Worm (Caenorhabditis elegans) whole organism, L1 larva: Measurements from ENCODE around the gene luc-7L.
A peak's percentile ranks its signal among the peaks of the same experiment; 100 is the strongest.

ENCODE experiments used
- F16B12.6 ChIP-seq: fragments of 150-350 bp; optimal IDR thresholded peaks from 2 replicates; lab custom pipeline; 2014; ENCODE audit warnings: missing biosample characterization, missing genetic modification characterization
- alr-1 ChIP-seq: fragments of 200-800 bp; sonication (Bioruptor generic); optimal IDR thresholded peaks from 2 replicates; lab custom pipeline; 2018; ENCODE audit warnings: borderline replicate concordance, mild to moderate bottlenecking, missing genetic modification characterization, missing compliant biosample characterization
- aly-2 ChIP-seq: fragments of 150-350 bp; optimal IDR thresholded peaks from 2 replicates; lab custom pipeline; 2014; ENCODE audit warnings: missing biosample characterization, missing genetic modification characterization
- ama-1 ChIP-seq: fragments of 150-350 bp; optimal IDR thresholded peaks from 2 replicates; lab custom pipeline; 2014
- blmp-1 ChIP-seq: fragments of 150-350 bp; optimal IDR thresholded peaks from 2 replicates; lab custom pipeline; 2014; ENCODE audit warnings: missing biosample characterization, missing genetic modification characterization
- ceh-88 ChIP-seq: fragments of 200-800 bp; sonication (Bioruptor generic); IDR thresholded peaks from 2 replicates; pipeline ENCODE4 v1.3.6; 2022; ENCODE audit warnings: missing genetic modification characterization, missing compliant biosample characterization
- ceh-90 ChIP-seq: sonication (generic microtip); optimal IDR thresholded peaks from 2 replicates; lab custom pipeline; 2016; ENCODE audit warnings: missing genetic modification characterization, missing compliant biosample characterization
- ces-1 ChIP-seq: fragments of 150-350 bp; optimal IDR thresholded peaks from 2 replicates; lab custom pipeline; 2014; ENCODE audit warnings: missing biosample characterization, missing genetic modification reagents, missing genetic modification characterization
- dpl-1 ChIP-seq, 3 experiments: fragments of 150-350 bp in 2 of 3; sonication (generic microtip) in 1 of 3; optimal IDR thresholded peaks; 2 replicates each; lab custom pipeline; 2014 to 2017; ENCODE audit warnings: missing biosample characterization in 3 of 3, missing genetic modification characterization in 3 of 3, missing genetic modification reagents in 3 of 3
- efl-3 ChIP-seq: fragments of 200-800 bp; sonication (Bioruptor generic); optimal IDR thresholded peaks from 2 replicates; lab custom pipeline; 2018; ENCODE audit warnings: mild to moderate bottlenecking, missing genetic modification characterization, missing compliant biosample characterization
- egl-13 ChIP-seq: sonication (generic microtip); optimal IDR thresholded peaks from 2 replicates; lab custom pipeline; 2016; ENCODE audit warnings: missing genotype, missing genetic modification reagents, missing genetic modification characterization, missing compliant biosample characterization
- elt-2 ChIP-seq: sonication (generic microtip); optimal IDR thresholded peaks from 2 replicates; lab custom pipeline; 2016; ENCODE audit warnings: missing genetic modification characterization, mild to moderate bottlenecking, inconsistent platforms, missing compliant biosample characterization, missing genetic modification reagents
- elt-3 ChIP-seq, 6 experiments: fragments of 150-350 bp in 1 of 6; sonication (generic microtip); optimal IDR thresholded peaks; 2 replicates each; lab custom pipeline; 2017 to 2018; ENCODE audit warnings: missing biosample characterization in 6 of 6, missing genetic modification characterization in 6 of 6, inconsistent platforms in 1 of 6
- ets-5 ChIP-seq: fragments of 200-800 bp; sonication (Bioruptor generic); IDR thresholded peaks from 2 replicates; pipeline ENCODE4 v1.3.6; 2022; ENCODE audit warnings: missing genetic modification characterization, missing compliant biosample characterization
- fkh-10 ChIP-seq: sonication (generic microtip); optimal IDR thresholded peaks from 2 replicates; lab custom pipeline; 2017; ENCODE audit warnings: missing biosample characterization, missing genetic modification reagents, missing genetic modification characterization
- fkh-4 ChIP-seq: sonication (generic microtip); optimal IDR thresholded peaks from 2 replicates; lab custom pipeline; 2016; ENCODE audit warnings: missing compliant biosample characterization, missing genetic modification characterization, borderline replicate concordance
- fkh-8 ChIP-seq: sonication (generic microtip); optimal IDR thresholded peaks from 2 replicates; lab custom pipeline; 2016; ENCODE audit warnings: mild to moderate bottlenecking, missing genetic modification characterization, missing compliant biosample characterization
- hlh-17 ChIP-seq: fragments of 200-800 bp; sonication (Bioruptor generic); optimal IDR thresholded peaks from 2 replicates; lab custom pipeline; 2018; ENCODE audit warnings: missing genetic modification characterization, mild to moderate bottlenecking, missing compliant biosample characterization, moderate library complexity, borderline replicate concordance
- irx-1 ChIP-seq: sonication (generic microtip); optimal IDR thresholded peaks from 2 replicates; lab custom pipeline; 2016; ENCODE audit warnings: missing genetic modification characterization, missing compliant biosample characterization
- isw-1 ChIP-seq: fragments of 200-800 bp; sonication (Bioruptor generic); IDR thresholded peaks from 2 replicates; pipeline ENCODE4 v1.3.6; 2022; ENCODE audit warnings: missing genetic modification characterization, missing compliant biosample characterization
- jun-1 ChIP-seq: fragments of 150-350 bp; optimal IDR thresholded peaks from 2 replicates; lab custom pipeline; 2014; ENCODE audit warnings: missing biosample characterization, missing genetic modification reagents, missing genetic modification characterization
- lin-14 ChIP-seq: fragments of 200-800 bp; sonication (Bioruptor generic); optimal IDR thresholded peaks from 2 replicates; lab custom pipeline; 2018; ENCODE audit warnings: mild to moderate bottlenecking, missing genetic modification characterization, moderate library complexity, missing compliant biosample characterization
- lin-15B ChIP-seq: fragments of 150-350 bp; sonication (generic microtip); optimal IDR thresholded peaks from 3 replicates; lab custom pipeline; 2014; ENCODE audit warnings: missing biosample characterization, missing genetic modification characterization
- lin-39 ChIP-seq: fragments of 150-350 bp; optimal IDR thresholded peaks from 2 replicates; lab custom pipeline; 2014; ENCODE audit warnings: missing biosample characterization, missing genetic modification reagents, missing genetic modification characterization
- lir-3 ChIP-seq: sonication (generic microtip); optimal IDR thresholded peaks from 2 replicates; lab custom pipeline; 2016; ENCODE audit warnings: mild to moderate bottlenecking, missing genetic modification characterization, moderate library complexity, missing compliant biosample characterization; ENCODE audit not compliant: poor library complexity
- lsy-2 ChIP-seq, 2 experiments: fragments of 150-350 bp; optimal IDR thresholded peaks; 2 replicates each; lab custom pipeline; 2014; ENCODE audit warnings: missing biosample characterization in 2 of 2, missing genetic modification characterization in 2 of 2
- mab-9 ChIP-seq: fragments of 200-800 bp; sonication (Bioruptor generic); IDR thresholded peaks from 2 replicates; pipeline ENCODE4 v1.3.6; 2022; ENCODE audit warnings: missing genetic modification reagents, missing genetic modification characterization, missing compliant biosample characterization
- mdl-1 ChIP-seq, 2 experiments: fragments of 150-350 bp; optimal IDR thresholded peaks; 2 replicates each; lab custom pipeline; 2014 to 2017; ENCODE audit warnings: missing biosample characterization in 2 of 2, missing genetic modification characterization in 2 of 2, inconsistent platforms in 1 of 2
- mef-2 ChIP-seq: fragments of 150-350 bp; optimal IDR thresholded peaks from 2 replicates; lab custom pipeline; 2014; ENCODE audit warnings: missing biosample characterization, missing genetic modification characterization
- mep-1 ChIP-seq: fragments of 150-350 bp; optimal IDR thresholded peaks from 2 replicates; lab custom pipeline; 2014; ENCODE audit warnings: missing biosample characterization, missing genetic modification characterization
- nhr-19 ChIP-seq: fragments of 200-800 bp; sonication (Bioruptor generic); conservative IDR thresholded peaks from 2 replicates; pipeline ENCODE4 v1.3.6; 2022; ENCODE audit warnings: missing genetic modification characterization, missing compliant biosample characterization
- nhr-20 ChIP-seq: sonication (generic microtip); optimal IDR thresholded peaks from 2 replicates; lab custom pipeline; 2016; ENCODE audit warnings: mild to moderate bottlenecking, missing genetic modification characterization, missing compliant biosample characterization
- nhr-47 ChIP-seq: sonication (generic microtip); optimal IDR thresholded peaks from 2 replicates; lab custom pipeline; 2016; ENCODE audit warnings: mild to moderate bottlenecking, missing genetic modification characterization, moderate library complexity, missing compliant biosample characterization
- nhr-76 ChIP-seq: sonication (generic microtip); optimal IDR thresholded peaks from 2 replicates; lab custom pipeline; 2017; ENCODE audit warnings: missing biosample characterization, missing genetic modification characterization
- nhr-77 ChIP-seq: fragments of 150-350 bp; optimal IDR thresholded peaks from 2 replicates; lab custom pipeline; 2014; ENCODE audit warnings: missing biosample characterization, missing genetic modification characterization
- nhr-84 ChIP-seq: sonication (generic microtip); optimal IDR thresholded peaks from 2 replicates; lab custom pipeline; 2017; ENCODE audit warnings: missing biosample characterization, missing genetic modification characterization
- nhr-90 ChIP-seq: sonication (generic microtip); optimal IDR thresholded peaks from 2 replicates; lab custom pipeline; 2016; ENCODE audit warnings: mild to moderate bottlenecking, missing genetic modification characterization, missing compliant biosample characterization; ENCODE audit not compliant: poor library complexity
- pag-3 ChIP-seq: sonication (generic microtip); optimal IDR thresholded peaks from 2 replicates; lab custom pipeline; 2017; ENCODE audit warnings: missing genetic modification characterization, mild to moderate bottlenecking, missing compliant biosample characterization, antibody characterized with exemption, borderline replicate concordance; ENCODE audit not compliant: insufficient read depth
- pqm-1 ChIP-seq: sonication (generic microtip); optimal IDR thresholded peaks from 3 replicates; lab custom pipeline; 2017; ENCODE audit warnings: missing biosample characterization, missing genetic modification characterization
- rnt-1 ChIP-seq: sonication (generic microtip); optimal IDR thresholded peaks from 2 replicates; lab custom pipeline; 2016; ENCODE audit warnings: mild to moderate bottlenecking, missing genetic modification characterization, moderate library complexity, missing compliant biosample characterization
- skn-1 ChIP-seq: fragments of 150-350 bp; optimal IDR thresholded peaks from 2 replicates; lab custom pipeline; 2014; ENCODE audit warnings: missing biosample characterization, missing genetic modification characterization
- snu-23 ChIP-seq: sonication (generic microtip); optimal IDR thresholded peaks from 2 replicates; lab custom pipeline; 2016; ENCODE audit warnings: missing genetic modification characterization, missing compliant biosample characterization
- sox-4 ChIP-seq: sonication (generic microtip); optimal IDR thresholded peaks from 2 replicates; lab custom pipeline; 2016; ENCODE audit warnings: missing genetic modification characterization, missing compliant biosample characterization
- sptf-1 ChIP-seq: fragments of 150-350 bp; optimal IDR thresholded peaks from 2 replicates; lab custom pipeline; 2014; ENCODE audit warnings: missing biosample characterization, missing genetic modification characterization
- sup-37 ChIP-seq: fragments of 200-800 bp; sonication (Bioruptor generic); optimal IDR thresholded peaks from 2 replicates; lab custom pipeline; 2018; ENCODE audit warnings: mild to moderate bottlenecking, missing genetic modification characterization, missing compliant biosample characterization
- unc-30 ChIP-seq: sonication (generic microtip); optimal IDR thresholded peaks from 2 replicates; lab custom pipeline; 2017; ENCODE audit warnings: missing biosample characterization, missing genetic modification characterization
- vab-15 ChIP-seq: sonication (generic microtip); optimal IDR thresholded peaks from 2 replicates; lab custom pipeline; 2017; ENCODE audit warnings: missing genotype, mild to moderate bottlenecking, missing genetic modification characterization, missing compliant biosample characterization
- ztf-4 ChIP-seq: fragments of 150-350 bp; optimal IDR thresholded peaks from 2 replicates; lab custom pipeline; 2014; ENCODE audit warnings: missing biosample characterization, missing genetic modification characterization

luc-7L gene

DNA sequence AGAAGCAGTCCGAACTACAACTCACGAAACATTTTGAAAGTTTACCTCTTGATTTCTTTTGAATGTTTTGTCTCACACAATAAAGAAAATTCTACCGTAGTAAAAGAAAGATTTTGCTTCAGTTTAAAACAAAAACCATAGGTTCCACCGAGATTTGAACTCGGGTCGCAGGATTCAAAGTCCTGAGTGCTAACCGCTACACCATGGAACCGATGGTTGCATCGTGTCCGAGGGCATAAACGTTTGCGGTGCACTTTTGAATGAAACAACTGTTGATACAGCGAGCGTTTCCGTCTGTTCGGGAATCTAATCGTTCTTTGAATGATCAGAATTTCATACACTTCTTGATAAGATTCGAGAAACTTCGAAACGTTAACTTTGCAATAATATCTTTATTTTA, 49.5 kb upstream of the luc-7L start (continued):
- peak; percentile 76 for TF ChIP-seq rnt-1 (tag; lab: Kevin White, UChicago)
- peak; percentile 66 for TF ChIP-seq nhr-47
- no peak for TF ChIP-seq egl-13 (tag; lab: Kevin White, UChicago)
- TF ChIP-seq lsy-2 (tag; optimal IDR thresholded peaks at IDR 0.05; lab: Kevin White, UChicago) = peak; percentile 27 to 56
- no peak for TF ChIP-seq ztf-4 (tag; lab: Kevin White, UChicago)
- no peak for TF ChIP-seq nhr-76 (tag; lab: Kevin White, UChicago)
- no peak for TF ChIP-seq F16B12.6 (tag; lab: Kevin White, UChicago)
- TF ChIP-seq blmp-1 = peak; percentile 28
- no peak for TF ChIP-seq vab-15 (tag; lab: Kevin White, UChicago)
- TF ChIP-seq snu-23 = peak; percentile 84
- no peak for TF ChIP-seq fkh-8 (tag; lab: Kevin White, UChicago)
- no peak for TF ChIP-seq unc-30 (tag; lab: Kevin White, UChicago)
- TF ChIP-seq ceh-90 (tag; lab: Kevin White, UChicago) = no peak
- TF ChIP-seq sup-37 (GFP tag; lab: Kevin White, UChicago) = no peak
- peak in 3 of 6 experiments; percentile 12 to 67 (median 62) for TF ChIP-seq elt-3 (tag; optimal IDR thresholded peaks at IDR 0.05; lab: Kevin White, UChicago)
- TF ChIP-seq isw-1 (GFP tag; lab: Robert Waterston, UW) = no peak
- TF ChIP-seq aly-2 (tag; lab: Kevin White, UChicago) = peak; percentile 56
- TF ChIP-seq skn-1 = peak; percentile 8
- no peak for TF ChIP-seq fkh-4 (tag; lab: Kevin White, UChicago)
- TF ChIP-seq lin-15B (tag; lab: Kevin White, UChicago) = no peak
- no peak for TF ChIP-seq sptf-1 (tag; lab: Kevin White, UChicago)
- no peak for TF ChIP-seq alr-1
- TF ChIP-seq nhr-19 = peak; percentile 97
- TF ChIP-seq mdl-1 (tag; optimal IDR thresholded peaks at IDR 0.05; lab: Kevin White, UChicago) = peak in 1 of 2 experiments; percentile 59
- no peak for TF ChIP-seq hlh-17 (GFP tag; lab: Kevin White, UChicago)
- peak; percentile 72 for TF ChIP-seq nhr-20 (tag; lab: Kevin White, UChicago)
- no peak for TF ChIP-seq lin-39 (tag; lab: Kevin White, UChicago)
- peak; percentile 66 for TF ChIP-seq lin-14
- no peak for TF ChIP-seq ets-5 (GFP tag; lab: Robert Waterston, UW)
- no peak for TF ChIP-seq pag-3
- no peak for TF ChIP-seq nhr-84 (tag; lab: Kevin White, UChicago)
- peak; percentile 61 for TF ChIP-seq mep-1 (tag; lab: Kevin White, UChicago)
- TF ChIP-seq mef-2 = no peak
- no peak for TF ChIP-seq fkh-10 (GFP tag; lab: Kevin White, UChicago)
- TF ChIP-seq pqm-1 (tag; lab: Kevin White, UChicago) = no peak
- TF ChIP-seq sox-4 (tag; lab: Kevin White, UChicago) = no peak
- peak; percentile 55 for TF ChIP-seq ama-1 (lab: Kevin White, UChicago)
- TF ChIP-seq ces-1 = no peak
- peak; percentile 53 for TF ChIP-seq lir-3 (tag; lab: Kevin White, UChicago)
- no peak for TF ChIP-seq nhr-77 (tag; lab: Kevin White, UChicago)
- peak; percentile 46 for TF ChIP-seq elt-2
- peak; percentile 79 for TF ChIP-seq nhr-90 (tag; lab: Kevin White, UChicago)
- TF ChIP-seq ceh-88 = no peak
- no peak for TF ChIP-seq efl-3 (GFP tag; lab: Kevin White, UChicago)
- TF ChIP-seq mab-9 (GFP tag; lab: Robert Waterston, UW) = peak; percentile 14; the same call in 1 of the 2 replicates
- TF ChIP-seq jun-1 (tag; lab: Kevin White, UChicago) = no peak
- peak; percentile 9 for TF ChIP-seq irx-1
- peak; percentile 21 to 36 (median 25) for TF ChIP-seq dpl-1 (GFP tag; optimal IDR thresholded peaks at IDR 0.05; lab: Kevin White, UChicago)
